Fruit fly (Drosophila melanogaster) whole organism, pupa: Measurements from ENCODE around the gene Spase25.

Source experiments
- CG10348 ChIP-seq: fragments of 200-800 bp; sonication (Bioruptor generic); IDR thresholded peaks from 2 replicates; pipeline ENCODE4 v1.3.6; 2022; ENCODE audit warnings: missing biosample characterization, missing genetic modification characterization
- CG12605 ChIP-seq: fragments of 200-800 bp; sonication (Bioruptor generic); IDR thresholded peaks from 2 replicates; pipeline ENCODE4 v1.3.6; 2022; ENCODE audit warnings: missing biosample characterization, missing genetic modification characterization
- CG13204 ChIP-seq: fragments of 200-800 bp; sonication (Bioruptor generic); optimal IDR thresholded peaks from 2 replicates; lab custom pipeline; 2018; ENCODE audit warnings: missing biosample characterization, mild to moderate bottlenecking, missing genetic modification characterization, moderate library complexity
- CG14655 ChIP-seq: fragments of 200-800 bp; sonication (Bioruptor generic); optimal IDR thresholded peaks from 3 replicates; lab custom pipeline; 2017; ENCODE audit warnings: mild to moderate bottlenecking, missing biosample characterization, missing genetic modification reagents, missing genetic modification characterization
- CG15710 ChIP-seq: fragments of 200-800 bp; sonication (Bioruptor generic); optimal IDR thresholded peaks from 2 replicates; lab custom pipeline; 2018; ENCODE audit warnings: missing biosample characterization, mild to moderate bottlenecking, missing genetic modification characterization, moderate library complexity
- CG17806 ChIP-seq: fragments of 200-800 bp; sonication (Bioruptor generic); optimal IDR thresholded peaks from 2 replicates; lab custom pipeline; 2018; ENCODE audit warnings: missing biosample characterization, mild to moderate bottlenecking, missing genetic modification characterization, moderate library complexity
- CG32121 ChIP-seq: fragments of 200-800 bp; sonication (Bioruptor generic); IDR thresholded peaks from 2 replicates; pipeline ENCODE4 v1.3.6; 2022; ENCODE audit warnings: missing biosample characterization, missing genetic modification characterization
- CG34367 ChIP-seq: fragments of 200-800 bp; sonication (Bioruptor generic); optimal IDR thresholded peaks from 2 replicates; lab custom pipeline; 2018; ENCODE audit warnings: missing biosample characterization, mild to moderate bottlenecking, missing genetic modification characterization
- CG4496 ChIP-seq: fragments of 200-800 bp; sonication (Bioruptor generic); IDR thresholded peaks from 3 replicates; pipeline ENCODE4 v1.3.6; 2022; ENCODE audit warnings: missing biosample characterization, missing genetic modification characterization
- CG8159 ChIP-seq: fragments of 200-800 bp; sonication (Bioruptor generic); optimal IDR thresholded peaks from 3 replicates; lab custom pipeline; 2018; ENCODE audit warnings: missing biosample characterization, mild to moderate bottlenecking, missing genetic modification characterization, moderate library complexity
- CG8301 ChIP-seq: fragments of 200-800 bp; sonication (Bioruptor generic); optimal IDR thresholded peaks from 2 replicates; lab custom pipeline; 2018; ENCODE audit warnings: missing biosample characterization, mild to moderate bottlenecking, missing genetic modification characterization
- CG9948 ChIP-seq: fragments of 200-800 bp; sonication (Bioruptor generic); optimal IDR thresholded peaks from 2 replicates; lab custom pipeline; 2018; ENCODE audit warnings: missing biosample characterization, mild to moderate bottlenecking, missing genetic modification characterization, moderate library complexity
- D1 ChIP-seq: fragments of 200-800 bp; sonication (Bioruptor generic); optimal IDR thresholded peaks from 2 replicates; lab custom pipeline; 2018; ENCODE audit warnings: missing biosample characterization, mild to moderate bottlenecking, missing genetic modification characterization, moderate library complexity
- EcR ChIP-seq: fragments of 200-800 bp; sonication (Bioruptor generic); optimal IDR thresholded peaks from 3 replicates; lab custom pipeline; 2019; ENCODE audit warnings: missing biosample characterization, missing genetic modification characterization, mild to moderate bottlenecking, moderate library complexity, missing genetic modification reagents
- Ets98B ChIP-seq: fragments of 200-800 bp; sonication (Bioruptor generic); IDR thresholded peaks from 2 replicates; pipeline ENCODE4 v1.3.6; 2022; ENCODE audit warnings: missing biosample characterization, missing genetic modification characterization
- Pif1A ChIP-seq: fragments of 200-800 bp; sonication (Bioruptor generic); optimal IDR thresholded peaks from 3 replicates; lab custom pipeline; 2016; ENCODE audit warnings: missing biosample characterization, missing genetic modification characterization
- Pif1B ChIP-seq: fragments of 200-800 bp; sonication (Bioruptor generic); optimal IDR thresholded peaks from 3 replicates; lab custom pipeline; 2016; ENCODE audit warnings: missing biosample characterization, missing genetic modification characterization
- Snoo ChIP-seq: fragments of 200-800 bp; sonication (Bioruptor generic); optimal IDR thresholded peaks from 3 replicates; lab custom pipeline; 2017; ENCODE audit warnings: missing biosample characterization, mild to moderate bottlenecking, missing genetic modification characterization, inconsistent platforms
- fd96Ca ChIP-seq: fragments of 200-800 bp; sonication (Bioruptor generic); IDR thresholded peaks from 3 replicates; pipeline ENCODE4 v1.3.6; 2022; ENCODE audit warnings: missing biosample characterization, missing genetic modification characterization
- gl ChIP-seq: fragments of 200-800 bp; sonication (Bioruptor generic); optimal IDR thresholded peaks from 2 replicates; lab custom pipeline; 2018; ENCODE audit warnings: missing biosample characterization, mild to moderate bottlenecking, missing genetic modification characterization
- rn ChIP-seq: fragments of 200-800 bp; sonication (Bioruptor generic); IDR thresholded peaks from 2 replicates; pipeline ENCODE4 v1.3.6; 2022; ENCODE audit warnings: missing biosample characterization, missing genetic modification characterization

The Spase25 gene

DNA sequence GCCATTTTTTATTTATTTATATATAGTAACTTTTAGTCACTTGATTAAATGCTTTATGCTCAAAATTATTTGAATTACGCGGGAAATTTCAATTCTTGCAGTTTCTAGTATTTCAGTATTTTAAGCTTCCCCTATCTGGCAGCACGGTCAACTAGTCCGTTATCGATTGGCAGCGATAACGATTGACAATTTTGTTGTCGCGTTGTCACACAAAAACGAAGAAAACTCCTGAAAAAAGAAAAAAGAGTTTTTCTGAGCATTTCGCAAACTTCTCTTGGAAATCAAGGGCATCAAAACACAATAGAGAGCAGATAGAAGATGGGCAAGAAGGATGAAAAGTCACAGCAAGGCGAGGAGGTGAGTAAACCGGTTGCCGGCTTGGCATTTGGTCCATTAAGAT lies at the start of gene Spase25:
Gene Spase25, plus strand, starts transcription at position 176 of the 400 bp plus-strand sequence.
- peak; percentile 36; the same call in 1 of the 2 replicates for TF ChIP-seq CG12605 (GFP tag; lab: Robert Waterston, UW)
- no peak for TF ChIP-seq CG10348 (GFP tag; lab: Robert Waterston, UW)
- TF ChIP-seq CG4496 (GFP tag; lab: Robert Waterston, UW) = no peak
- TF ChIP-seq gl (tag; lab: Kevin White, UChicago) = peak; percentile 57
- no peak for TF ChIP-seq Pif1B
- peak; percentile 6 for TF ChIP-seq CG8159 (tag; lab: Kevin White, UChicago)
- peak; percentile 21 for TF ChIP-seq CG15710 (tag; lab: Kevin White, UChicago)
- no peak for TF ChIP-seq fd96Ca (GFP tag; lab: Robert Waterston, UW)
- peak; percentile 42 for TF ChIP-seq CG34367 (tag; lab: Kevin White, UChicago)
- TF ChIP-seq CG8301 (tag; lab: Kevin White, UChicago) = peak; percentile 37
- no peak for TF ChIP-seq EcR (GFP tag; lab: Kevin White, UChicago)
- TF ChIP-seq CG17806 (tag; lab: Kevin White, UChicago) = peak; percentile 24

DNA sequence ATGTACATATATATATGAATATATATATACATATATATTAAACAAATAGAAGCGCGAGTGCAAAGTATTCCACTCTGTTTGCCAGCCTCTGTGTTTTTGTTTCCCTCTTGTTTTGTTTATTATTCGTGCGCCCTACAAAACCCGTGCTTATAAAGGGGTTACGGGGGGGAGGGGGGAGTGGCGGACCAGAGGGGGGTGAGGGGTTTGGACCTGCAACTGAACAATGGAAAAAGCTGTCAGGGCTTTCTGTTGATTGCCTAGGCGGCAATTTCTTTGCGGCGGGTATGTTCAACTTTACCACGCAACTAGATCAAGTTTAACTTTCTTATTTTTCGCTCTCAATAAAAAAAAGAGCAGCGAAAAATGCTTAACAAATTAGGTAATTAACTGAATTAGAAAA lies 45.8 kb upstream of the Spase25 start:
- TF ChIP-seq gl (tag; lab: Kevin White, UChicago) (no peak), EcR (GFP tag; lab: Kevin White, UChicago) (peak; percentile 36)

DNA sequence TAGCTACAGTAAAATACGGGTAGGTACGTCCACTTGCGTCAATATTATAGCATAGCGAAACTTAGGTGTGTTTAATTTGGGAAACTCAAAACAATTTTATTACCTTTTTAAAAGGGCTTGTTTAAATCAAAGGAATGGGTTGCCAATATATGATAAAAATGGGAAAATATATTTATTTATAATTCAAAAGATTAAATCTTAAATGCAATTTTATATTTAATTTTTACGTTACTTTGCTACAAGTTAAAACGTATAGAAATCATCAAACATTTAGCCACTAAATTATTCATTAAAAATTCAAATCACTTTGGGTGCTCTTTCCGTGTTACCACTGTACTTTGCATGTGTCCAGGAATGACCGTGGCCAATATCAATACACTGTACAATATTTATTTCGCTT lies 44.1 kb upstream of the Spase25 start:
- no peak for TF ChIP-seq Snoo (tag; lab: Kevin White, UChicago)
- TF ChIP-seq CG12605 (GFP tag; lab: Robert Waterston, UW) = no peak
- TF ChIP-seq CG4496 (GFP tag; lab: Robert Waterston, UW) = no peak
- TF ChIP-seq CG9948 (tag; lab: Kevin White, UChicago) = no peak
- TF ChIP-seq CG8159 (tag; lab: Kevin White, UChicago) = no peak

DNA sequence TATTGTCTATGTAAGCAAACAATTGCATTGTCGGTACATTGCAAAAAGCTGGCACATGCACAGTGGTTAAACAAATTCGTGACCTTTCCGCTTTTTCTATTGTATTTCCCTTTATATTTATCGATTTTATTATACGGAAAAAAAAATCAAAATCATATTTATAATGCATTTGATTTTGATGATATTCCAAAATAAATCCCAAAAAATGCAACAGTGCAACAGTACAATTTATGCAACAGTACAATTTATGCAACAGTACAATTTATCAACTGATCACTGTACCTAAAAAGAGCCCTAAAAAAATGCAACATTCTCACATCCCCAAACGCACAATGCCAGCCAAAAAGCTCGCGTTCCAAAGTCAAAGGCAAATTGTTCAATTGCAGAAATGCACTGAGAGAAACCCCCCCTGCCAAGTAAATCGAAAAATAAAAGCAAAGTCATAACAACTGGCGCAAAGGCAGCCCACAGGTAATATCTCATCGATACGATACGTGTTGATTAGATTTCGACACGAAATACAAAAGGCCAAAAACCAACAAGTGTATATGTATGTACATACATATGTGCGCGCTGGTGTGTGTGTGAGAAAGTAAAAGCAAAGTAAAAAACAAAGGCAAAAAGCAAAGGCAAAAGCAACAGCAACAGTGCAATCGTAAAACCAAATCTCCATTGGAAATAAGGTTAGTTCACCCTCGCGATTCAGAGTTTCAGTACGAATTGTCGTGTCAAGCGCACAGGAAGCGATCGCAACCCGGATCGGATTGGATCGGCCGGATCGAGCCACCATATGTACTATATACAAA lies 43.0 kb upstream of the Spase25 start, which contains the start of gene Sk1:
Gene Sk1, plus strand, starts transcription at position 711 of the 806 bp plus-strand sequence.
- TF ChIP-seq Snoo (tag; lab: Kevin White, UChicago) (peak; percentile 19), CG8159 (tag; lab: Kevin White, UChicago) (no peak), CG4496 (GFP tag; lab: Robert Waterston, UW) (0 out of 3 replicates have a peak, but pooled peaks have one; percentile 12)

DNA sequence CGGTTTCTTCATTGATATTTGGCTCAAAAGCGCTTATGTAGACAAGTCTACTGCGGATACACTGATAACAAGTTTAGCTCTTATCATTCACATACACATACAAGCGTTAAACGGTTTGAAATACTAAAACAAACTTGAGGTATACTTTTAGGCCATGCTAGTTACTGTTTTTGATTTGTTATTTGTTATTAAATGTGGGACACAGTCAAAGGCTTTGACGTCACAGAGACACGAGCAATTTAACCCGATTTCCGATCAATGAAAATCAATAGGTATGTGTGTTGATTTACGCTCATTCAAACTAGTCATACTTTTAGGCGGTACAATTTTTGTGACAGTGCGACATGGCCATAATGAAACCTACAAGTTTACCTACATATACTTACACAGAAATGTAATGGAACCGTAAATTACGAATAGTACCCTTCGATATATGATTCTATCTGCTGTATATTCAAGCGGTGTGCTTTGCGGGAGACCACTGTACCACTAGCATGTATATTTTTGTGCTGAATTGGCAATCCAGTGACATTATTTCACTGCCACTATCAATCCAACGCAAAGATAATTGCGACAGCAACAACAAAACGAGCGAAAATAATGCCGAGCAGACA lies 38.2 kb upstream of the Spase25 start:
- peak; percentile 66 for TF ChIP-seq CG9948 (tag; lab: Kevin White, UChicago)
- TF ChIP-seq CG8159 (tag; lab: Kevin White, UChicago) = peak; percentile 68
- no peak for TF ChIP-seq CG13204
- TF ChIP-seq CG17806 (tag; lab: Kevin White, UChicago) = peak; percentile 62
- TF ChIP-seq rn = 0 out of 2 replicates have a peak, but pooled peaks have one; percentile 45
- TF ChIP-seq CG34367 (tag; lab: Kevin White, UChicago) = peak; percentile 72
- TF ChIP-seq CG10348 (GFP tag; lab: Robert Waterston, UW) = peak; percentile 70; the same call in 1 of the 2 replicates
- peak; percentile 68 for TF ChIP-seq CG8301 (tag; lab: Kevin White, UChicago)
- TF ChIP-seq CG4496 (GFP tag; lab: Robert Waterston, UW) = peak; percentile 95
- TF ChIP-seq CG14655 (GFP tag; lab: Kevin White, UChicago) = peak; percentile 76
- TF ChIP-seq Snoo (tag; lab: Kevin White, UChicago) = peak; percentile 76
- TF ChIP-seq Ets98B (GFP tag; lab: Robert Waterston, UW) = peak; percentile 87
- peak; percentile 50 for TF ChIP-seq gl (tag; lab: Kevin White, UChicago)
- peak; percentile 76 for TF ChIP-seq Pif1B
- peak; percentile 75 for TF ChIP-seq Pif1A
- peak; percentile 69 for TF ChIP-seq CG15710 (tag; lab: Kevin White, UChicago)
- TF ChIP-seq CG12605 (GFP tag; lab: Robert Waterston, UW) = peak; percentile 87
- TF ChIP-seq D1 = no peak
- peak; percentile 94 for TF ChIP-seq fd96Ca (GFP tag; lab: Robert Waterston, UW)
- TF ChIP-seq EcR (GFP tag; lab: Kevin White, UChicago) = no peak
- TF ChIP-seq CG32121 = peak; percentile 89

DNA sequence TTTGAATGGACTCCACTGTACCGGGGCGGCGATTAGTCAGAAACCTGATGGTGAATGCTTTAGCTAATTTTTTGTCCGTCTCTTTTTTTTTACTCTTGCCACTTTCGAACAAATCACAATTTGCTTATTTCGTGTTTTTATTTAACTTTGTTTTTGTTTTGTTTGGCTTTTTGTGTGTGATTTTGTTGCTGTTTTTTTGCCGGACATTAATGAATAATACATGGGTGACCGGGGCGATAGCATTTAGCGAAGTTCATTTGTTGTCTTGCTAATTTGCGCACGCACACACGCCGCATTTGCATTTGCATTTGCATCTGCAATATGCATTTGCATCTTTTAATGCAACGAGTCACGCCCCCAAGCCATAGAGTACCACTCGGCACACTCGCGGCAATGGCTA lies 36.4 kb upstream of the Spase25 start:
- TF ChIP-seq CG12605 (GFP tag; lab: Robert Waterston, UW) (no peak; the same call in 1 of the 2 replicates), Ets98B (GFP tag; lab: Robert Waterston, UW) (0 out of 2 replicates have a peak, but pooled peaks have one; percentile 27)
